Worm (Caenorhabditis elegans): ENCODE data around the gene F17A2.13.

The F17A2.13 gene

ce11 chrX:12347822-12348221 is 26.4 kb downstream of the F17A2.13 start:
- TF ChIP-seq sptf-2 (GFP tag; optimal IDR thresholded peaks at IDR 0.05) (no peak), efl-1 (GFP tag; optimal IDR thresholded peaks at IDR 0.05) (peak; percentile 7), lin-40 (tag; optimal IDR thresholded peaks at IDR 0.05) (peak; percentile 60), nhr-27 (tag; optimal IDR thresholded peaks at IDR 0.05) (no peak), repo-1 (tag; optimal IDR thresholded peaks at IDR 0.05) (peak; percentile 16), mxl-1 (tag; optimal IDR thresholded peaks at IDR 0.05) (peak; percentile 40), egl-18 (GFP tag; IDR thresholded peaks at IDR 0.05) (no peak), sdz-38 (tag; optimal IDR thresholded peaks at IDR 0.05) (peak; percentile 26), dox-1 (GFP tag; IDR thresholded peaks at IDR 0.05) (peak; percentile 82), snpc-1.1 (tag; optimal IDR thresholded peaks at IDR 0.05; ENCODE audit: insufficient read depth) (no peak), athp-1 (tag; optimal IDR thresholded peaks at IDR 0.05) (peak; percentile 54), pha-4 (tag; optimal IDR thresholded peaks at IDR 0.05) (no peak), gei-17 (GFP tag; optimal IDR thresholded peaks at IDR 0.05) (no peak), zfh-2 (GFP tag; conservative IDR thresholded peaks at IDR 0.05) (no peak), cebp-2 (GFP tag; IDR thresholded peaks at IDR 0.05) (0 out of 2 replicates have a peak, but pooled peaks have one; percentile 61), lir-1 (GFP tag; conservative IDR thresholded peaks at IDR 0.05) (no peak), let-607 (tag; optimal IDR thresholded peaks at IDR 0.05) (peak in 1 of 2 experiments; percentile 37), sea-2 (GFP tag; IDR thresholded peaks at IDR 0.05) (no peak), madf-8 (GFP tag; conservative IDR thresholded peaks at IDR 0.05) (no peak), ekl-4 (GFP tag; IDR thresholded peaks at IDR 0.05) (0 out of 2 replicates have a peak, but pooled peaks have one; percentile 22), tlf-1 (GFP tag; optimal IDR thresholded peaks at IDR 0.05) (no peak), ztf-6 (GFP tag; IDR thresholded peaks at IDR 0.05) (no peak), nhr-90 (tag; optimal IDR thresholded peaks at IDR 0.05) (peak; percentile 83), mes-4 (tag; optimal IDR thresholded peaks at IDR 0.05) (no peak), somi-1 (GFP tag; optimal IDR thresholded peaks at IDR 0.05) (no peak), C17E4.6 (GFP tag; IDR thresholded peaks at IDR 0.05) (no peak), dpff-1 (tag; optimal IDR thresholded peaks at IDR 0.05) (no peak), attf-5 (GFP tag; optimal IDR thresholded peaks at IDR 0.05) (peak; percentile 48), lin-35 (GFP tag; optimal IDR thresholded peaks at IDR 0.05) (no peak), B0261.1 (tag; optimal IDR thresholded peaks at IDR 0.05) (peak; percentile 93), Y56A3A.18 (GFP tag; IDR thresholded peaks at IDR 0.05) (peak; percentile 76), C06A6.2 (GFP tag; conservative IDR thresholded peaks at IDR 0.05) (no peak), T26A5.8 (tag; optimal IDR thresholded peaks at IDR 0.05) (no peak), aptf-3 (GFP tag; IDR thresholded peaks at IDR 0.05) (no peak), F39B2.1 (GFP tag; IDR thresholded peaks at IDR 0.05) (no peak), D2030.7 (GFP tag; IDR thresholded peaks at IDR 0.05) (peak; percentile 93), bed-1 (GFP tag; IDR thresholded peaks at IDR 0.05) (no peak), hmg-20 (GFP tag; IDR thresholded peaks at IDR 0.05) (no peak), lsl-1 (GFP tag; optimal IDR thresholded peaks at IDR 0.05) (no peak), F23B12.7 (tag; optimal IDR thresholded peaks at IDR 0.05; ENCODE audit: insufficient read depth) (no peak), ztf-18 (tag; optimal IDR thresholded peaks at IDR 0.05) (peak; percentile 58), mcd-1 (GFP tag; IDR thresholded peaks at IDR 0.05) (no peak), lin-26 (GFP tag; IDR thresholded peaks at IDR 0.05) (peak; percentile 83), let-526 (GFP tag; IDR thresholded peaks at IDR 0.05) (peak; percentile 51; the same call in 1 of the 2 replicates), die-1 (tag; optimal IDR thresholded peaks at IDR 0.05) (peak; percentile 87), hlh-26 (GFP tag; conservative IDR thresholded peaks at IDR 0.05) (no peak), atf-7 (tag; optimal IDR thresholded peaks at IDR 0.05) (peak; percentile 58), snpc-4 (GFP tag; optimal IDR thresholded peaks at IDR 0.05) (peak; percentile 67), snpc-4 (tag; optimal IDR thresholded peaks at IDR 0.05) (peak in 2 of 4 experiments; percentile 46 to 79)
